Fruit fly (Drosophila melanogaster) whole organism, wandering third instar larva: ENCODE measurements around the gene CG31251.

Experiments
- Abd-B ChIP-seq: fragments of >200 bp; optimal IDR thresholded peaks from 2 replicates; lab custom pipeline; 2017; ENCODE audit warnings: missing biosample characterization, missing genetic modification characterization
- CG9705 ChIP-seq: fragments of 200-800 bp; sonication (Bioruptor generic); optimal IDR thresholded peaks from 2 replicates; lab custom pipeline; 2018; ENCODE audit warnings: missing biosample characterization, mild to moderate bottlenecking, missing genetic modification characterization
- CrebA ChIP-seq: fragments of 200-800 bp; sonication (Bioruptor generic); optimal IDR thresholded peaks from 2 replicates; lab custom pipeline; 2016; ENCODE audit warnings: missing biosample characterization, mild to moderate bottlenecking, missing genetic modification characterization, borderline replicate concordance
- Dfd ChIP-seq: fragments of >200 bp; optimal IDR thresholded peaks from 2 replicates; lab custom pipeline; 2017; ENCODE audit warnings: missing biosample characterization, missing genetic modification characterization
- Dif ChIP-seq: fragments of 200-275, 200-300 bp; sonication (Bioruptor generic); optimal IDR thresholded peaks from 2 replicates; lab custom pipeline; 2018; ENCODE audit warnings: missing biosample characterization, missing genetic modification characterization; ENCODE audit not compliant: partially characterized antibody
- GATAd ChIP-seq: sonication (Bioruptor generic); optimal IDR thresholded peaks from 2 replicates; lab custom pipeline; 2016; ENCODE audit warnings: missing biosample characterization, missing genetic modification characterization
- HLH106 ChIP-seq: fragments of 200-800 bp; optimal IDR thresholded peaks from 3 replicates; lab custom pipeline; 2019; ENCODE audit warnings: missing biosample characterization, mild to moderate bottlenecking, missing genetic modification characterization, moderate library complexity
- Hnf4 ChIP-seq: fragments of 200-800 bp; sonication (Bioruptor generic); optimal IDR thresholded peaks from 2 replicates; lab custom pipeline; 2016; ENCODE audit warnings: missing biosample characterization, mild to moderate bottlenecking, missing genetic modification characterization
- Hr78 ChIP-seq: fragments of >200 bp; optimal IDR thresholded peaks from 2 replicates; lab custom pipeline; 2017; ENCODE audit warnings: missing biosample characterization, missing genetic modification characterization
- Hr83 ChIP-seq: fragments of 200-300 bp; sonication (Bioruptor generic); optimal IDR thresholded peaks from 2 replicates; lab custom pipeline; 2016; ENCODE audit warnings: missing biosample characterization, mild to moderate bottlenecking, missing genetic modification characterization, moderate library complexity; ENCODE audit not compliant: poor library complexity, severe bottlenecking
- Myc ChIP-seq: fragments of >200 bp; optimal IDR thresholded peaks from 2 replicates; lab custom pipeline; 2017
- N ChIP-seq: fragments of >200 bp; optimal IDR thresholded peaks from 2 replicates; lab custom pipeline; 2018; ENCODE audit warnings: missing biosample characterization, missing external identifiers, missing genetic modification characterization
- OdsH ChIP-seq: fragments of 200-800 bp; sonication (Bioruptor generic); optimal IDR thresholded peaks from 2 replicates; lab custom pipeline; 2016; ENCODE audit warnings: missing biosample characterization, mild to moderate bottlenecking, missing genetic modification characterization
- Rel ChIP-seq, 2 experiments: fragments of 200-800 bp; sonication (Bioruptor generic) in 1 of 2; optimal IDR thresholded peaks; 2 replicates in 1 of 2; 3 replicates in 1 of 2; lab custom pipeline; 2016 to 2019; ENCODE audit warnings: mild to moderate bottlenecking in 2 of 2, missing biosample characterization in 2 of 2, missing genetic modification characterization in 2 of 2, moderate library complexity in 1 of 2
- Sp1 ChIP-seq: fragments of 200-800 bp; sonication (Bioruptor generic); optimal IDR thresholded peaks from 3 replicates; lab custom pipeline; 2019; ENCODE audit warnings: missing biosample characterization, mild to moderate bottlenecking, missing genetic modification characterization, moderate library complexity
- Vsx2 ChIP-seq: fragments of 200-300, 225-300 bp; sonication (Bioruptor generic); optimal IDR thresholded peaks from 2 replicates; lab custom pipeline; 2018; ENCODE audit warnings: missing biosample characterization, missing genetic modification characterization; ENCODE audit not compliant: partially characterized antibody
- br ChIP-seq: fragments of 200-800 bp; sonication (Bioruptor generic); optimal IDR thresholded peaks from 2 replicates; lab custom pipeline; 2016; ENCODE audit warnings: missing biosample characterization, missing genetic modification characterization
- brk ChIP-seq: fragments of 200-800 bp; sonication (Bioruptor generic); optimal IDR thresholded peaks from 2 replicates; lab custom pipeline; 2016; ENCODE audit warnings: missing biosample characterization, mild to moderate bottlenecking, missing genetic modification characterization
- dl ChIP-seq, 2 experiments: fragments of 175-275, 200-275 bp in 1 of 2; fragments of 200-275 bp in 1 of 2; sonication (Bioruptor generic); optimal IDR thresholded peaks; lab custom pipeline; 2018; ENCODE audit warnings: mild to moderate bottlenecking in 2 of 2, missing biosample characterization in 2 of 2, missing genetic modification characterization in 2 of 2, moderate library complexity in 2 of 2; ENCODE audit not compliant: partially characterized antibody in 2 of 2, insufficient read depth in 1 of 2
- dmrt93B ChIP-seq: fragments of 200-800 bp; sonication (Bioruptor generic); optimal IDR thresholded peaks from 2 replicates; lab custom pipeline; 2018; ENCODE audit warnings: missing biosample characterization, mild to moderate bottlenecking, missing genetic modification characterization
- dsf ChIP-seq: sonication (Bioruptor generic); optimal IDR thresholded peaks from 2 replicates; lab custom pipeline; 2016; ENCODE audit warnings: missing biosample characterization, missing genetic modification characterization, borderline replicate concordance
- ey ChIP-seq: fragments of 200-800 bp; sonication (Bioruptor generic); optimal IDR thresholded peaks from 2 replicates; lab custom pipeline; 2016; ENCODE audit warnings: missing biosample characterization, missing genetic modification characterization
- foxo ChIP-seq, 2 experiments: fragments of 200-800 bp; sonication (Bioruptor generic); optimal IDR thresholded peaks; 2 replicates in 1 of 2; 3 replicates in 1 of 2; lab custom pipeline; 2016 to 2017; ENCODE audit warnings: missing biosample characterization in 2 of 2, missing genetic modification characterization in 2 of 2
- fru ChIP-seq: fragments of 200-800 bp; sonication (Bioruptor generic); optimal IDR thresholded peaks from 3 replicates; lab custom pipeline; 2016; ENCODE audit warnings: missing biosample characterization, mild to moderate bottlenecking, missing genetic modification characterization
- h ChIP-seq: fragments of 200-800 bp; sonication (Bioruptor generic); optimal IDR thresholded peaks from 3 replicates; lab custom pipeline; 2016; ENCODE audit warnings: missing biosample characterization, mild to moderate bottlenecking, missing genetic modification characterization
- jim ChIP-seq: fragments of 175-275, 200-325 bp; sonication (Bioruptor generic); optimal IDR thresholded peaks from 2 replicates; lab custom pipeline; 2016; ENCODE audit warnings: missing biosample characterization, mild to moderate bottlenecking, missing genetic modification characterization
- pan ChIP-seq: fragments of >200 bp; optimal IDR thresholded peaks from 2 replicates; lab custom pipeline; 2017
- psq ChIP-seq: fragments of 200-800 bp; sonication (Bioruptor generic); optimal IDR thresholded peaks from 3 replicates; lab custom pipeline; 2017; ENCODE audit warnings: missing biosample characterization, mild to moderate bottlenecking, missing genetic modification characterization, moderate library complexity
- rgr ChIP-seq: fragments of 200-800 bp; sonication (Bioruptor generic); optimal IDR thresholded peaks from 3 replicates; lab custom pipeline; 2016; ENCODE audit warnings: missing biosample characterization, mild to moderate bottlenecking, missing genetic modification characterization
- sage ChIP-seq: fragments of 200-800 bp; sonication (Bioruptor generic); optimal IDR thresholded peaks from 2 replicates; lab custom pipeline; 2016; ENCODE audit warnings: missing biosample characterization, mild to moderate bottlenecking, missing genetic modification characterization
- sv ChIP-seq: fragments of 200-800 bp; sonication (Bioruptor generic); optimal IDR thresholded peaks from 3 replicates; lab custom pipeline; 2016; ENCODE audit warnings: missing biosample characterization, missing genetic modification characterization
- tai ChIP-seq: sonication (Bioruptor generic); optimal IDR thresholded peaks from 2 replicates; lab custom pipeline; 2016; ENCODE audit warnings: missing biosample characterization, missing genetic modification characterization
- woc ChIP-seq: sonication (Bioruptor generic); optimal IDR thresholded peaks from 2 replicates; lab custom pipeline; 2016; ENCODE audit warnings: missing biosample characterization, mild to moderate bottlenecking, missing genetic modification characterization

Gene CG31251

DNA sequence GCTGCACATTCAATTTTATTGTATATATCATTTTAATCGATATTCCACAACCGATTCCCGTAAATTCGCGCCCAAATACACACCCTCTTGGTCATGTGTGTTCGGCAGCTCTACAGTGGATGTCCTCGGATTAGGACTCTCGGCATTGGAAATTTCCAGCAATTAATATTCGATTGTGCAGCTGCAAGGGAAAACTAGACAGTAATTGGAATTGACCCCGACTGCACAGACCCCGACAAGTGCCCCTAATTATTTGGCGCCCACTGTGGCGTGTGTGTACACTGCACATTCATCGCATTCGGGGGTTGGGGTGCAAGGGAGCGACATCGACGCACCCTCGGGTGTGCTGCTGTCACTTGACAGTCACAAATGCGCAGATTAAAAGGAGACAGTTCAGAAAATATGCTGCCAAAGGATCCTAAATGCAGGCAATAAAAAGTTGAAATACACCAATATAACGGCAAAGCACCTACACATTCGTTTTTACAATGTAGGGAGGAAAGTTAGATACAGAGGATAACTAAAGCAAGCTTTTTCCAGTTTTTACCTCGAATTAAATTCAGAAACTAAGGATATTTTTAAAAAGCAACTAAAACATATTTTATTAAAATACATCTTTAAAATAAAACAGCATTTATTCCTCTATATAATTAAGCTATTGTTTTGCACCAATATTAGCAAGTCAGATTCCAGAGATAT, 24.2 kb upstream of the CG31251 start:
- no peak for TF ChIP-seq HLH106
- TF ChIP-seq sv = no peak
- no peak for TF ChIP-seq GATAd (GFP tag; lab: Kevin White, UChicago)
- TF ChIP-seq jim (GFP tag; lab: Kevin White, UChicago) = no peak
- TF ChIP-seq h (GFP tag; lab: Kevin White, UChicago) = peak; percentile 17
- TF ChIP-seq Myc = no peak
- no peak for TF ChIP-seq Hr78 (GFP tag; lab: Kevin White, UChicago)
- TF ChIP-seq Vsx2 (GFP tag; lab: Kevin White, UChicago) = no peak
- peak; percentile 27 for TF ChIP-seq psq (GFP tag; lab: Kevin White, UChicago)
- no peak for TF ChIP-seq N (GFP tag; lab: Kevin White, UChicago)
- peak; percentile 7 for TF ChIP-seq rgr (GFP tag; lab: Kevin White, UChicago)
- TF ChIP-seq CrebA = no peak
- no peak for TF ChIP-seq sage (GFP tag; lab: Kevin White, UChicago)
- TF ChIP-seq ey (GFP tag; lab: Kevin White, UChicago) = peak; percentile 40
- TF ChIP-seq fru (GFP tag; lab: Kevin White, UChicago) = peak; percentile 20
- TF ChIP-seq OdsH = peak; percentile 1
- peak; percentile 21 for TF ChIP-seq woc (GFP tag; lab: Kevin White, UChicago)
- peak; percentile 2 for TF ChIP-seq br (GFP tag; lab: Kevin White, UChicago)
- TF ChIP-seq foxo (GFP tag; optimal IDR thresholded peaks at IDR 0.05; lab: Kevin White, UChicago) = peak in 1 of 2 experiments; percentile 40
- TF ChIP-seq dmrt93B = no peak
- no peak for TF ChIP-seq CG9705 (GFP tag; lab: Kevin White, UChicago)
- no peak for TF ChIP-seq brk (GFP tag; lab: Kevin White, UChicago)
- no peak for TF ChIP-seq Sp1 (GFP tag; lab: Kevin White, UChicago)
- TF ChIP-seq pan (lab: Kevin White, UChicago) = no peak
- no peak for TF ChIP-seq Abd-B

dm6 chr3R:17707799-17708198, 23.1 kb upstream of the CG31251 start:
- TF ChIP-seq sv (no peak), Dfd (GFP tag; lab: Kevin White, UChicago) (peak; percentile 31)

dm6 chr3R:17706971-17707406, 22.3 kb upstream of the CG31251 start:
- TF ChIP-seq rgr (GFP tag; lab: Kevin White, UChicago) (no peak), Abd-B (no peak), Vsx2 (GFP tag; lab: Kevin White, UChicago) (no peak), N (GFP tag; lab: Kevin White, UChicago) (no peak), Hr83 (GFP tag; lab: Kevin White, UChicago) (no peak), br (GFP tag; lab: Kevin White, UChicago) (no peak), brk (GFP tag; lab: Kevin White, UChicago) (no peak), Dif (GFP tag; lab: Kevin White, UChicago) (no peak)
- TF ChIP-seq, all 38 proteins: peak for 0

DNA sequence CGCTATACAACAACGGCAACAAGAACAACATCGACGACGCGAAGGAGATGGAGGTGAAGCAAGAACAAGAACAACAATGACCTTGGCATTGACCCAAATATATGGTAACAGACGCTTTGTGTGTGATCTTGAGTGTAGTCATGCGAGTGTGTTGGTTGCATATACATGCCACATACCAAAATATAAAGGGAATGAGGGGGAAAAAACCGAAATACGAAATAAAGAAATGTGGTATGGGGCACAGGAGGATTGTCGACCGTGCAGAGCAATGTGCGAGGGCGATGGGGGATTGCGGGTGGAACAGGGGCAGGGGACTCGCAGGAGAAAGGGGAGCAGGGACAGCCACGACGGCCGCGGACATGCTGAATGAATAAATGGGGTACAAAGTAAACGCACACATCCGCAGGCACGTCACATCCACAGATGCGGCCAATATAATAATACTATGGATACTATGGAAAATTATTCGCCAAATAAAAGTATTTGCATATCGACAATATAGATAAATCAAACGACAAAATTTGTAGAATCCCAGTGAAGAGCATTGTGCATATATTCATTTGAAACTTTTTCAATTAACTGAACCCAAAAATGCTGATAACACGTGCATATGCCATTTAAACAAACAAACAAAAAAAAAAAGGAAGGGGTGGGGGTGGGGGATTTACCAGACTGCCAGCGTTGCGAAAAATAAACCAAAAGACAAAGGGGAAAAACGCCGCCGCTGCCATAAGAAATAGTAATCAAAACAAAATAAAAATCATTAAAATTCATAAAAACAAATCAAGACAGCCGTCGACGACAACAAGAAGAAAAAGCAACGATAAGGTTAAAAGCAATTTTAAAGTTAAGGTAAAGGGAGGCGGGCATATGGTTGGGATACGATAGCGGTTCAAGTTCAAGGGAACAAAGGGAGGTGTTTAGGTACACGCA, 21.4 kb upstream of the CG31251 start:
- TF ChIP-seq CrebA = peak; percentile 90
- peak; percentile 37 for TF ChIP-seq OdsH
- TF ChIP-seq Rel (GFP tag; optimal IDR thresholded peaks at IDR 0.05; lab: Kevin White, UChicago) = no peak
- TF ChIP-seq Rel (tag; optimal IDR thresholded peaks at IDR 0.05; lab: Kevin White, UChicago) = peak; percentile 90
- TF ChIP-seq fru (GFP tag; lab: Kevin White, UChicago) = peak; percentile 13
- TF ChIP-seq foxo (GFP tag; optimal IDR thresholded peaks at IDR 0.05; lab: Kevin White, UChicago) = peak in 1 of 2 experiments; percentile 17
- TF ChIP-seq HLH106 = no peak
- peak; percentile 13 for TF ChIP-seq tai (GFP tag; lab: Kevin White, UChicago)
- no peak for TF ChIP-seq dsf
- no peak for TF ChIP-seq sv
- no peak for TF ChIP-seq N (GFP tag; lab: Kevin White, UChicago)
- TF ChIP-seq jim (GFP tag; lab: Kevin White, UChicago) = peak; percentile 22
- TF ChIP-seq brk (GFP tag; lab: Kevin White, UChicago) = peak; percentile 25
- peak; percentile 87 for TF ChIP-seq psq (GFP tag; lab: Kevin White, UChicago)
- peak; percentile 52 for TF ChIP-seq h (GFP tag; lab: Kevin White, UChicago)
- peak; percentile 25 for TF ChIP-seq Hnf4
- TF ChIP-seq pan (lab: Kevin White, UChicago) = no peak
- peak; percentile 19 for TF ChIP-seq woc (GFP tag; lab: Kevin White, UChicago)
- TF ChIP-seq dl (GFP tag; optimal IDR thresholded peaks at IDR 0.05; lab: Kevin White, UChicago; ENCODE audit: insufficient read depth in 1 of 2, partially characterized antibody in 2 of 2) = no peak
- TF ChIP-seq, all 38 proteins: peak for 12
